Worm (Caenorhabditis elegans) whole organism, mixed stage, embryonic: ENCODE data around the gene srh-44.

Source experiments
- M03D4.4 ChIP-seq: sonication (generic microtip); optimal IDR thresholded peaks from 2 replicates; lab custom pipeline; 2017; ENCODE audit warnings: mild to moderate bottlenecking, missing genetic modification characterization, missing compliant biosample characterization
- bed-3 ChIP-seq: fragments of 200-800 bp; sonication (Bioruptor generic); optimal IDR thresholded peaks from 3 replicates; lab custom pipeline; 2018; ENCODE audit warnings: mild to moderate bottlenecking, missing genetic modification characterization, moderate library complexity, missing compliant biosample characterization
- blmp-1 ChIP-seq: fragments of 150-350 bp; optimal IDR thresholded peaks from 2 replicates; lab custom pipeline; 2014; ENCODE audit warnings: missing biosample characterization, missing genetic modification characterization
- ceh-39 ChIP-seq: fragments of 150-350 bp; optimal IDR thresholded peaks from 2 replicates; lab custom pipeline; 2014; ENCODE audit warnings: missing biosample characterization, missing genetic modification characterization
- ceh-43 ChIP-seq: fragments of 200-800 bp; sonication (Bioruptor generic); optimal IDR thresholded peaks from 2 replicates; lab custom pipeline; 2018; ENCODE audit warnings: mild to moderate bottlenecking, missing genetic modification characterization, moderate library complexity, missing compliant biosample characterization
- ceh-83 ChIP-seq: fragments of 200-800 bp; sonication (Bioruptor generic); optimal IDR thresholded peaks from 2 replicates; lab custom pipeline; 2018; ENCODE audit warnings: mild to moderate bottlenecking, missing genetic modification characterization, missing compliant biosample characterization
- ces-1 ChIP-seq: fragments of 150-350 bp; optimal IDR thresholded peaks from 2 replicates; lab custom pipeline; 2014; ENCODE audit warnings: missing biosample characterization, missing genetic modification reagents, missing genetic modification characterization
- cnd-1 ChIP-seq: fragments of 200-800 bp; sonication (Bioruptor generic); optimal IDR thresholded peaks from 2 replicates; lab custom pipeline; 2018; ENCODE audit warnings: mild to moderate bottlenecking, missing genetic modification characterization, missing compliant biosample characterization
- drap-1 ChIP-seq: fragments of 200-800 bp; sonication (Bioruptor generic); optimal IDR thresholded peaks from 3 replicates; lab custom pipeline; 2018; ENCODE audit warnings: mild to moderate bottlenecking, missing genetic modification characterization, missing compliant biosample characterization
- elt-1 ChIP-seq: sonication (generic microtip); optimal IDR thresholded peaks from 2 replicates; lab custom pipeline; 2017; ENCODE audit warnings: missing genetic modification characterization, mild to moderate bottlenecking, missing compliant biosample characterization, antibody characterized with exemption, moderate library complexity, borderline replicate concordance; ENCODE audit not compliant: insufficient read depth
- elt-3 ChIP-seq: fragments of 150-350 bp; optimal IDR thresholded peaks from 2 replicates; lab custom pipeline; 2014; ENCODE audit warnings: missing biosample characterization, missing genetic modification characterization
- flh-1 ChIP-seq: fragments of 200-800 bp; sonication (Bioruptor generic); optimal IDR thresholded peaks from 2 replicates; lab custom pipeline; 2018; ENCODE audit warnings: mild to moderate bottlenecking, missing genetic modification characterization, moderate library complexity, missing compliant biosample characterization
- ham-2 ChIP-seq: fragments of 200-800 bp; sonication (Bioruptor generic); optimal IDR thresholded peaks from 2 replicates; lab custom pipeline; 2018; ENCODE audit warnings: mild to moderate bottlenecking, missing genetic modification characterization, missing compliant biosample characterization
- hlh-1 ChIP-seq: fragments of 150-350 bp; optimal IDR thresholded peaks from 2 replicates; lab custom pipeline; 2014; ENCODE audit warnings: missing biosample characterization, missing genetic modification reagents, missing genetic modification characterization
- lin-13 ChIP-seq: fragments of 150-350 bp; optimal IDR thresholded peaks from 2 replicates; lab custom pipeline; 2014; ENCODE audit warnings: missing biosample characterization, missing genetic modification characterization
- lin-32 ChIP-seq: fragments of 200-800 bp; sonication (Bioruptor generic); optimal IDR thresholded peaks from 2 replicates; lab custom pipeline; 2018; ENCODE audit warnings: mild to moderate bottlenecking, missing genetic modification characterization, missing compliant biosample characterization
- lsy-2 ChIP-seq: fragments of 150-350 bp; optimal IDR thresholded peaks from 2 replicates; lab custom pipeline; 2014; ENCODE audit warnings: missing biosample characterization, missing genetic modification characterization
- mab-5 ChIP-seq: fragments of 150-350 bp; optimal IDR thresholded peaks from 2 replicates; lab custom pipeline; 2014; ENCODE audit warnings: missing biosample characterization, missing genetic modification characterization
- mep-1 ChIP-seq: fragments of 150-350 bp; optimal IDR thresholded peaks from 2 replicates; lab custom pipeline; 2017; ENCODE audit warnings: missing biosample characterization, missing genetic modification reagents, missing genetic modification characterization, inconsistent platforms
- mls-2 ChIP-seq: sonication (generic microtip); optimal IDR thresholded peaks from 2 replicates; lab custom pipeline; 2016; ENCODE audit warnings: mild to moderate bottlenecking, missing genetic modification characterization, moderate library complexity, missing compliant biosample characterization
- nhr-12 ChIP-seq: fragments of 150-350 bp; optimal IDR thresholded peaks from 2 replicates; lab custom pipeline; 2014; ENCODE audit warnings: missing biosample characterization, missing genetic modification characterization
- nhr-2 ChIP-seq: fragments of 150-350 bp; optimal IDR thresholded peaks from 2 replicates; lab custom pipeline; 2014; ENCODE audit warnings: missing biosample characterization, missing genetic modification characterization
- nhr-237 ChIP-seq: fragments of 150-350 bp; optimal IDR thresholded peaks from 2 replicates; lab custom pipeline; 2014; ENCODE audit warnings: missing biosample characterization, missing genetic modification characterization
- nhr-28 ChIP-seq: fragments of 150-350 bp; optimal IDR thresholded peaks from 2 replicates; lab custom pipeline; 2014; ENCODE audit warnings: missing biosample characterization, missing genetic modification characterization
- pha-4 ChIP-seq: fragments of 150-350 bp; optimal IDR thresholded peaks from 2 replicates; lab custom pipeline; 2018; ENCODE audit warnings: missing biosample characterization, missing genetic modification reagents, missing genetic modification characterization
- sem-2 ChIP-seq: fragments of 200-800 bp; sonication (Bioruptor generic); optimal IDR thresholded peaks from 2 replicates; lab custom pipeline; 2018; ENCODE audit warnings: mild to moderate bottlenecking, missing genetic modification characterization, missing compliant biosample characterization
- snpc-4 ChIP-seq: fragments of 150-350 bp; optimal IDR thresholded peaks from 2 replicates; lab custom pipeline; 2014; ENCODE audit warnings: missing biosample characterization, missing genetic modification characterization
- sptf-1 ChIP-seq: sonication (generic microtip); optimal IDR thresholded peaks from 2 replicates; lab custom pipeline; 2017; ENCODE audit warnings: mild to moderate bottlenecking, missing genetic modification characterization, moderate library complexity, missing compliant biosample characterization
- tbx-8 ChIP-seq: fragments of 200-800 bp; sonication (Bioruptor generic); optimal IDR thresholded peaks from 2 replicates; lab custom pipeline; 2018; ENCODE audit warnings: mild to moderate bottlenecking, missing genetic modification characterization, moderate library complexity, missing compliant biosample characterization
- unc-120 ChIP-seq: sonication (generic microtip); optimal IDR thresholded peaks from 2 replicates; lab custom pipeline; 2017; ENCODE audit warnings: missing genetic modification characterization, missing compliant biosample characterization; ENCODE audit not compliant: poor library complexity, severe bottlenecking
- unc-39 ChIP-seq: fragments of 150-350 bp; optimal IDR thresholded peaks from 2 replicates; lab custom pipeline; 2014; ENCODE audit warnings: missing biosample characterization, missing genetic modification characterization
- unc-62 ChIP-seq: fragments of 150-350 bp; optimal IDR thresholded peaks from 2 replicates; lab custom pipeline; 2014; ENCODE audit warnings: missing biosample characterization, missing genetic modification reagents, missing genetic modification characterization
- zip-8 ChIP-seq: fragments of 150-350 bp; optimal IDR thresholded peaks from 2 replicates; lab custom pipeline; 2014; ENCODE audit warnings: missing biosample characterization, missing genetic modification characterization
- ztf-11 ChIP-seq: fragments of 150-350 bp; optimal IDR thresholded peaks from 2 replicates; lab custom pipeline; 2014; ENCODE audit warnings: missing biosample characterization, missing genetic modification characterization

Gene srh-44

ce11 chrII:11514775-11515174, at the start of gene srh-44:
TSS of gene srh-44 (plus strand) at chrII:11515075.
- TF ChIP-seq nhr-237 (tag; lab: Kevin White, UChicago) (no peak), lin-13 (tag; lab: Kevin White, UChicago) (no peak), hlh-1 (tag; lab: Kevin White, UChicago) (no peak), nhr-12 (tag; lab: Kevin White, UChicago) (no peak), elt-1 (tag; lab: Kevin White, UChicago) (no peak), blmp-1 (tag; lab: Kevin White, UChicago) (no peak), flh-1 (GFP tag; lab: Kevin White, UChicago) (no peak), bed-3 (no peak), mab-5 (no peak), snpc-4 (tag; lab: Kevin White, UChicago) (no peak), pha-4 (tag; lab: Kevin White, UChicago) (no peak), ceh-43 (GFP tag; lab: Kevin White, UChicago) (no peak), drap-1 (GFP tag; lab: Kevin White, UChicago) (no peak), unc-120 (no peak), elt-3 (no peak), mep-1 (no peak), mls-2 (no peak), ham-2 (GFP tag; lab: Kevin White, UChicago) (no peak), unc-39 (tag; lab: Kevin White, UChicago) (no peak), ceh-83 (GFP tag; lab: Kevin White, UChicago) (no peak)

DNA sequence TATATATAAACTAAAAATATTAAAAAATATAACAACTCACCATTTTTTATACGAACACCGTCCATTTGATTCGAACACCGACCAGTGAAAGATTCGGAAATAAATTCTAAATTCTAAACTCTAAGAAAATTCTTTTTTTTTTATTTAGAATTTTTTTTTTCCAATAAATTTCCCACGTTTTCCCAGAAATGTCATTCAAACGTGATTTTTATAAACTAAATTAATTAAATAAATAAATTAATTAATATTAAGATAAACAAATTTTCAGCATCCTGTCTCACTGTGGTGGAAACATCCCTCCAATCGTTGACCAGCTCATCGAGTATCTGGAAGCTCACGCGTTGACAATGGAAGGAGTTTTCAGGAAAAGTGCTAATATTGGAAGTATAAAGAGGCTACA, 47.3 kb upstream of the srh-44 start, which contains the start of gene klp-17:
Gene klp-17 (minus strand): TSS at position 101 of the 400 bp plus-strand sequence.
- TF ChIP-seq flh-1 (GFP tag; lab: Kevin White, UChicago), result no peak

- TF ChIP-seq ces-1 (GFP tag; lab: Kevin White, UChicago) (no peak), nhr-237 (tag; lab: Kevin White, UChicago) (no peak), M03D4.4 (tag; lab: Kevin White, UChicago) (no peak), tbx-8 (GFP tag; lab: Kevin White, UChicago) (no peak), mab-5 (no peak), lsy-2 (no peak), blmp-1 (tag; lab: Kevin White, UChicago) (no peak), zip-8 (tag; lab: Kevin White, UChicago) (no peak), nhr-28 (no peak), nhr-2 (tag; lab: Kevin White, UChicago) (no peak), drap-1 (GFP tag; lab: Kevin White, UChicago) (no peak), pha-4 (tag; lab: Kevin White, UChicago) (no peak), sem-2 (GFP tag; lab: Kevin White, UChicago) (no peak), ceh-43 (GFP tag; lab: Kevin White, UChicago) (no peak), lin-32 (GFP tag; lab: Kevin White, UChicago) (no peak), bed-3 (no peak), cnd-1 (tag; lab: Kevin White, UChicago) (no peak), elt-1 (tag; lab: Kevin White, UChicago) (no peak), unc-62 (GFP tag; lab: Kevin White, UChicago) (no peak), sptf-1 (tag; lab: Kevin White, UChicago) (no peak)
- TF ChIP-seq, all 35 proteins: peak for 0
These were observed 45.2 kb upstream of the srh-44 start, which contains the start of gene cisd-1 for ce11 chrII:11469574-11470108. TSS of gene cisd-1 (minus strand) at chrII:11469624.

DNA sequence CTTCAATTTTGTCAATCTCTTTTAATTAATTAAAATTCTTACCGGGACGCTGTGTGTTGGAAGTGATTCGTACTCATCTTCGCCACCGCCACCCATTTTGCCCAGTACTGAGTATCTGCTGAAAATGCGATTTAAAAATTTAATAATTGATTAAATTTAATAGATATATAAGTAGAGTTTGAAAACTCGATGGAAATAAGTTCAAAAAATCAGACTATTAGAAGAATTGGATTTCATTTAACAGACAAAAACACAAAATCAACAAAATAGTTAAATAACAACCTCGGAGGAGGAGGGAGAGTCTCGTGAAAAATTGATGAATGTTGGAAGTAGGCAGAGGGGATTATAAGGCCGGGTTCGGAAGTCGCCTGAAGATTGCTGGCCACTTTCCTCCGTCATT, 43.0 kb upstream of the srh-44 start, which contains the start of gene mfn-1:
Gene mfn-1 (minus strand): TSS at position 101 of the 400 bp plus-strand sequence.
- TF ChIP-seq zip-8 (tag; lab: Kevin White, UChicago) (no peak), bed-3 (no peak), drap-1 (GFP tag; lab: Kevin White, UChicago) (no peak), lin-32 (GFP tag; lab: Kevin White, UChicago) (no peak), ceh-39 (tag; lab: Kevin White, UChicago) (no peak), M03D4.4 (tag; lab: Kevin White, UChicago) (no peak), elt-3 (no peak), nhr-28 (no peak), lin-13 (tag; lab: Kevin White, UChicago) (no peak), ztf-11 (tag; lab: Kevin White, UChicago) (no peak), ceh-43 (GFP tag; lab: Kevin White, UChicago) (no peak), tbx-8 (GFP tag; lab: Kevin White, UChicago) (no peak), unc-39 (tag; lab: Kevin White, UChicago) (no peak), pha-4 (tag; lab: Kevin White, UChicago) (no peak), mep-1 (no peak), hlh-1 (tag; lab: Kevin White, UChicago) (no peak), sem-2 (GFP tag; lab: Kevin White, UChicago) (no peak)
